Worm (Caenorhabditis elegans): ENCODE results near the gene C05B5.17.

Gene C05B5.17

ce11 chrIII:9951864-9952263 is 47.3 kb downstream of the C05B5.17 start, which contains the start of gene K03H1.11:
TSS of gene K03H1.11 (minus strand) at chrIII:9951964.
- TF ChIP-seq F13H6.1 (tag; optimal IDR thresholded peaks at IDR 0.05) (no peak), ama-1 (optimal IDR thresholded peaks at IDR 0.05) (no peak)

ce11 chrIII:9950244-9950643 is 48.9 kb downstream of the C05B5.17 start, which contains the start of gene K03H1.13:
TSS of gene K03H1.13 (minus strand) at chrIII:9950344.
- TF ChIP-seq peb-1 (tag; optimal IDR thresholded peaks at IDR 0.05) (no peak), unc-55 (GFP tag; optimal IDR thresholded peaks at IDR 0.05) (peak; percentile 29), C34F6.9 (tag; optimal IDR thresholded peaks at IDR 0.05) (peak; percentile 13)
